Fruit fly (Drosophila melanogaster) whole organism, prepupa: ENCODE results near the gene Gbs-70E.

Source experiments
- CG3032 ChIP-seq: fragments of 200-800 bp; optimal IDR thresholded peaks from 2 replicates; lab custom pipeline; 2019; ENCODE audit warnings: missing biosample characterization, mild to moderate bottlenecking, missing genetic modification characterization, moderate library complexity
- CG32006 ChIP-seq: fragments of 200-800 bp; sonication (Bioruptor generic); optimal IDR thresholded peaks from 3 replicates; lab custom pipeline; 2017; ENCODE audit warnings: missing biosample characterization, mild to moderate bottlenecking, missing genetic modification characterization
- CG6163 ChIP-seq: fragments of 200-800 bp; sonication (Bioruptor generic); IDR thresholded peaks from 3 replicates; pipeline ENCODE4 v1.3.6; 2022; ENCODE audit warnings: missing biosample characterization, missing genetic modification characterization
- CG6854 ChIP-seq: fragments of 200-800 bp; sonication (Bioruptor generic); optimal IDR thresholded peaks from 2 replicates; lab custom pipeline; 2017; ENCODE audit warnings: missing biosample characterization, mild to moderate bottlenecking, missing genetic modification characterization
- fd59A ChIP-seq: fragments of 200-800 bp; sonication (Bioruptor generic); optimal IDR thresholded peaks from 2 replicates; lab custom pipeline; 2017; ENCODE audit warnings: missing biosample characterization, mild to moderate bottlenecking, missing genetic modification characterization, missing genetic modification reagents

DNA sequence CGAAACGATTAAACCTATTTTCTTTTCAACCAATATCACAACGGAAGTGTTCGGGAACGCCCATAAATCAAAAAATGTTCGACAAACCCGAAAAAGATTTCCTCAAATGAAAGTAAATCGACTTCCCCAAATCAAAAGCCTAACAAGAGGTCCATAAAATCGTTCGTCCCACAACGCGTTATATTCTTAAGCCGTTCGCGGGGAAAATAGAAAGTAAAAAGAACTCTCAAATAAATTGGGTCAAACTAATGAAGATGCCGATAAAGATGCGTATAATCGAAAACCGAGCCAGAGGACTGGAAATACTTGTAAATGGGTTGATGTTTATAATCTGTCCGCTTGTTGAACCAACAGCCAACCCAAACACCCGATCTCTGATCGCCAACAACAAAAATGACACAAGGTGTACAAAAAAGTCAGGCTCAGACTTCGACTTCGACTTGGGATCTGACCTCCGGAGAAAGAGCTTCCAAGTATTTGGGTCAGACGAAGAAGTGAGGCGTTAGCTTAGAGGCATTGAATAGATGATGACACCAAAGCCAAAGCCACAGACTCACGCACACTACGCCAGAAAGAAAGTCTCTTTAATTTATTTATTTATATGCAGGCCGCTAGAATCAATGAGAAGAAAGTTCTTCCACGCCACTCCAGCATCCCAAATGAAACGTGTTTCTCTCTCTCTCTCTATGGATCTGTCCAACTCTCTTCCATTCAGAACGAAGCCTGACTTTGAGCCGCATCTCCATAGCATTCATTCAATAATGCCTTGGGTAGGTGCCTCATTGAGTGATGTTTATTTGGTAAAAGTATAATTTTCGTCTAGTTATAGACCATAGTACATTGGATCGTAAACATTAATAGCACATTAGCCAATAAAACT, 28.1 kb downstream of the Gbs-70E start:
- TF ChIP-seq CG32006 (GFP tag; lab: Kevin White, UChicago) (no peak), CG3032 (tag; lab: Kevin White, UChicago) (no peak), CG6854 (no peak), CG6163 (GFP tag; lab: Robert Waterston, UW) (no peak), fd59A (GFP tag; lab: Kevin White, UChicago) (no peak)
